Fruit fly (Drosophila melanogaster) whole organism, embryonic: ENCODE results near the gene CG9270.
A peak's percentile ranks its signal among the peaks of the same experiment; 100 is the strongest.

ENCODE experiments used
- Asciz ChIP-seq: fragments of 200-800 bp; sonication (Bioruptor generic); optimal IDR thresholded peaks from 2 replicates; lab custom pipeline; 2017; ENCODE audit warnings: missing biosample characterization, mild to moderate bottlenecking, missing genetic modification characterization, missing genetic modification reagents
- Awh ChIP-seq: fragments of 200-800 bp; sonication (Bioruptor generic); IDR thresholded peaks from 2 replicates; pipeline ENCODE4, ENCODE4 v1.3.6; 2022; ENCODE audit warnings: missing biosample characterization, missing genetic modification characterization
- CG10274 ChIP-seq: fragments of 200-800 bp; sonication (Bioruptor generic); optimal IDR thresholded peaks from 3 replicates; lab custom pipeline; 2017; ENCODE audit warnings: missing biosample characterization, mild to moderate bottlenecking, missing genetic modification characterization
- CG10565 ChIP-seq: fragments of 200-800 bp; sonication (Bioruptor generic); optimal IDR thresholded peaks from 3 replicates; lab custom pipeline; 2016; ENCODE audit warnings: missing biosample characterization, mild to moderate bottlenecking, missing genetic modification characterization
- CG11247 ChIP-seq: fragments of 200-800 bp; sonication (Bioruptor generic); IDR thresholded peaks from 2 replicates; pipeline ENCODE4 v1.3.6; 2022; ENCODE audit warnings: missing biosample characterization, missing genetic modification characterization
- CG12744 ChIP-seq: fragments of 200-800 bp; sonication (Bioruptor generic); optimal IDR thresholded peaks from 2 replicates; lab custom pipeline; 2016; ENCODE audit warnings: missing biosample characterization, missing genetic modification characterization
- CG13894 ChIP-seq: fragments of 200-800 bp; sonication (Bioruptor generic); optimal IDR thresholded peaks from 3 replicates; lab custom pipeline; 2018; ENCODE audit warnings: missing biosample characterization, mild to moderate bottlenecking, missing genetic modification characterization, moderate library complexity
- CG17361 ChIP-seq: fragments of 200-800 bp; sonication (Bioruptor generic); IDR thresholded peaks from 3 replicates; pipeline ENCODE4 v1.3.6; 2022; ENCODE audit warnings: missing biosample characterization, missing genetic modification characterization
- CG17912 ChIP-seq: fragments of 200-800 bp; sonication (Bioruptor generic); optimal IDR thresholded peaks from 2 replicates; lab custom pipeline; 2018; ENCODE audit warnings: missing biosample characterization, mild to moderate bottlenecking, missing genetic modification characterization
- CG6254 ChIP-seq: fragments of 200-800 bp; sonication (Bioruptor generic); optimal IDR thresholded peaks from 3 replicates; lab custom pipeline; 2017; ENCODE audit warnings: mild to moderate bottlenecking, missing biosample characterization, missing genetic modification reagents, missing genetic modification characterization
- CG6813 ChIP-seq: fragments of 200-800 bp; sonication (Bioruptor generic); optimal IDR thresholded peaks from 2 replicates; lab custom pipeline; 2017; ENCODE audit warnings: missing biosample characterization, missing genetic modification characterization, mild to moderate bottlenecking, moderate library complexity, missing genetic modification reagents
- CG7271 ChIP-seq: fragments of 200-800 bp; sonication (Bioruptor generic); optimal IDR thresholded peaks from 2 replicates; lab custom pipeline; 2018; ENCODE audit warnings: missing biosample characterization, mild to moderate bottlenecking, missing genetic modification characterization, moderate library complexity
- CG7357 ChIP-seq: fragments of 200-800 bp; sonication (Bioruptor generic); IDR thresholded peaks from 3 replicates; pipeline ENCODE4 v1.3.6; 2022; ENCODE audit warnings: missing biosample characterization, missing genetic modification characterization
- CoRest ChIP-seq: fragments of 200-800 bp; sonication (Bioruptor generic); optimal IDR thresholded peaks from 3 replicates; lab custom pipeline; 2018; ENCODE audit warnings: missing biosample characterization, mild to moderate bottlenecking, missing genetic modification characterization, moderate library complexity
- Dbx ChIP-seq: fragments of 200-800 bp; sonication (Bioruptor generic); IDR thresholded peaks from 3 replicates; pipeline ENCODE4 v1.3.6; 2022; ENCODE audit warnings: missing biosample characterization, missing genetic modification characterization
- Dek ChIP-seq: fragments of 200-800 bp; sonication (Bioruptor generic); optimal IDR thresholded peaks from 3 replicates; lab custom pipeline; 2019; ENCODE audit warnings: missing biosample characterization, mild to moderate bottlenecking, missing genetic modification characterization, moderate library complexity
- Doc3 ChIP-seq: fragments of 200-800 bp; sonication (Bioruptor generic); IDR thresholded peaks from 3 replicates; pipeline ENCODE4 v1.3.6; 2022; ENCODE audit warnings: missing biosample characterization, missing genetic modification characterization; ENCODE audit not compliant: partially characterized antibody
- Eip74EF ChIP-seq, 2 experiments: fragments of 200-800 bp in 1 of 2; fragments of >200 bp in 1 of 2; sonication (Bioruptor generic) in 1 of 2; optimal IDR thresholded peaks; 2 replicates each; lab custom pipeline; 2017 to 2019; ENCODE audit warnings: missing biosample characterization in 2 of 2, missing genetic modification characterization in 2 of 2, mild to moderate bottlenecking in 1 of 2, moderate library complexity in 1 of 2
- Ets97D ChIP-seq: fragments of 200-800 bp; sonication (Bioruptor generic); optimal IDR thresholded peaks from 3 replicates; lab custom pipeline; 2016; ENCODE audit warnings: missing biosample characterization, missing genetic modification characterization
- H2.0 ChIP-seq: fragments of 200-800 bp; sonication (Bioruptor generic); IDR thresholded peaks from 2 replicates; pipeline ENCODE4 v1.3.6; 2022; ENCODE audit warnings: missing biosample characterization, missing genetic modification characterization
- Hey ChIP-seq: fragments of 200-800 bp; sonication (Bioruptor generic); optimal IDR thresholded peaks from 3 replicates; lab custom pipeline; 2018; ENCODE audit warnings: missing biosample characterization, mild to moderate bottlenecking, missing genetic modification characterization
- Jarid2 ChIP-seq: fragments of 200-800 bp; sonication (Bioruptor generic); optimal IDR thresholded peaks from 3 replicates; lab custom pipeline; 2017; ENCODE audit warnings: mild to moderate bottlenecking, missing biosample characterization, missing genetic modification reagents, missing genetic modification characterization
- Lpt ChIP-seq: fragments of >200 bp; optimal IDR thresholded peaks from 2 replicates; lab custom pipeline; 2018; ENCODE audit warnings: missing biosample characterization, missing genetic modification characterization
- Max ChIP-seq: fragments of 200-800 bp; sonication (Bioruptor generic); optimal IDR thresholded peaks from 2 replicates; lab custom pipeline; 2016; ENCODE audit warnings: missing biosample characterization, mild to moderate bottlenecking, missing genetic modification characterization
- Meics ChIP-seq: fragments of 200-800 bp; sonication (Bioruptor generic); optimal IDR thresholded peaks from 2 replicates; lab custom pipeline; 2017; ENCODE audit warnings: missing biosample characterization, mild to moderate bottlenecking, missing genetic modification characterization
- NC2α ChIP-seq: fragments of 200-800 bp; sonication (Bioruptor generic); optimal IDR thresholded peaks from 2 replicates; lab custom pipeline; 2016; ENCODE audit warnings: missing biosample characterization, missing genetic modification characterization
- ac ChIP-seq: fragments of 200-800 bp; sonication (Bioruptor generic); optimal IDR thresholded peaks from 3 replicates; lab custom pipeline; 2017; ENCODE audit warnings: missing biosample characterization, mild to moderate bottlenecking, missing genetic modification characterization
- al ChIP-seq: fragments of 200-800 bp; sonication (Bioruptor generic); IDR thresholded peaks from 2 replicates; pipeline ENCODE4 v1.3.6; 2022; ENCODE audit warnings: missing biosample characterization, missing genetic modification characterization
- amos ChIP-seq: fragments of 200-800 bp; sonication (Bioruptor generic); IDR thresholded peaks from 2 replicates; pipeline ENCODE4 v1.3.6; 2022; ENCODE audit warnings: missing biosample characterization, missing genetic modification characterization; ENCODE audit not compliant: partially characterized antibody
- cas ChIP-seq: fragments of 200-800 bp; sonication (Bioruptor generic); IDR thresholded peaks from 2 replicates; pipeline ENCODE4 v1.3.6; 2022; ENCODE audit warnings: missing biosample characterization, missing genetic modification characterization
- cg ChIP-seq: fragments of 200-800 bp; sonication (Bioruptor generic); optimal IDR thresholded peaks from 3 replicates; lab custom pipeline; 2019; ENCODE audit warnings: missing biosample characterization, mild to moderate bottlenecking, missing genetic modification characterization, moderate library complexity
- da ChIP-seq: fragments of 200-800 bp; sonication (Bioruptor generic); optimal IDR thresholded peaks from 2 replicates; lab custom pipeline; 2016; ENCODE audit warnings: missing biosample characterization, missing genetic modification characterization
- dimm ChIP-seq: fragments of 200-800 bp; sonication (Bioruptor generic); IDR thresholded peaks from 2 replicates; pipeline ENCODE4 v1.3.6; 2022; ENCODE audit warnings: missing biosample characterization, missing genetic modification characterization
- en ChIP-seq: fragments of 200-800 bp; sonication (Bioruptor generic); optimal IDR thresholded peaks from 2 replicates; lab custom pipeline; 2016; ENCODE audit warnings: missing biosample characterization, missing genetic modification characterization
- fd3F ChIP-seq: fragments of 200-800 bp; sonication (Bioruptor generic); optimal IDR thresholded peaks from 2 replicates; lab custom pipeline; 2018; ENCODE audit warnings: missing biosample characterization, mild to moderate bottlenecking, missing genetic modification characterization, moderate library complexity
- fu2 ChIP-seq: fragments of 200-800 bp; sonication (Bioruptor generic); optimal IDR thresholded peaks from 2 replicates; lab custom pipeline; 2016; ENCODE audit warnings: missing biosample characterization, missing genetic modification characterization
- gcm ChIP-seq: fragments of 200-800 bp; sonication (Bioruptor generic); optimal IDR thresholded peaks from 2 replicates; lab custom pipeline; 2019; ENCODE audit warnings: missing biosample characterization, mild to moderate bottlenecking, missing genetic modification characterization, moderate library complexity
- ham ChIP-seq: fragments of 200-800 bp; sonication (Bioruptor generic); IDR thresholded peaks from 2 replicates; pipeline ENCODE4 v1.3.6; 2022; ENCODE audit warnings: missing biosample characterization, missing genetic modification characterization
- her ChIP-seq: fragments of 200-800 bp; sonication (Bioruptor generic); optimal IDR thresholded peaks from 2 replicates; lab custom pipeline; 2016; ENCODE audit warnings: missing biosample characterization, missing genetic modification characterization
- kay ChIP-seq: fragments of 200-800 bp; sonication (Bioruptor generic); optimal IDR thresholded peaks from 2 replicates; lab custom pipeline; 2016; ENCODE audit warnings: missing biosample characterization, missing genetic modification characterization
- lmd ChIP-seq: fragments of 200-800 bp; sonication (Bioruptor generic); IDR thresholded peaks from 2 replicates; pipeline ENCODE4 v1.3.6; 2022; ENCODE audit warnings: missing biosample characterization, missing genetic modification characterization
- nmo ChIP-seq: fragments of 200-800 bp; sonication (Bioruptor generic); optimal IDR thresholded peaks from 2 replicates; lab custom pipeline; 2018; ENCODE audit warnings: missing biosample characterization, mild to moderate bottlenecking, missing genetic modification characterization, moderate library complexity
- pb ChIP-seq: fragments of 200-800 bp; sonication (Bioruptor generic); optimal IDR thresholded peaks from 3 replicates; lab custom pipeline; 2016; ENCODE audit warnings: missing biosample characterization, missing genetic modification characterization
- pho ChIP-seq: fragments of 200-800 bp; sonication (Bioruptor generic); optimal IDR thresholded peaks from 2 replicates; lab custom pipeline; 2016; ENCODE audit warnings: missing biosample characterization, missing genetic modification characterization
- prd ChIP-seq, 3 experiments: fragments of >200 bp in 2 of 3; fragments of 200-800 bp in 1 of 3; sonication (Bioruptor generic) in 1 of 3; optimal IDR thresholded peaks in 2 of 3; IDR thresholded peaks in 1 of 3; 2 replicates in 2 of 3; 3 replicates in 1 of 3; pipeline versions ENCODE4 v1.3.6 to Lab custom; 2017 to 2022; ENCODE audit warnings: missing biosample characterization in 1 of 3, missing genetic modification characterization in 1 of 3
- sima ChIP-seq: fragments of 200-800 bp; sonication (Bioruptor generic); optimal IDR thresholded peaks from 2 replicates; lab custom pipeline; 2016; ENCODE audit warnings: missing biosample characterization, missing genetic modification characterization
- unpg ChIP-seq: fragments of 200-800 bp; sonication (Bioruptor generic); optimal IDR thresholded peaks from 3 replicates; lab custom pipeline; 2018; ENCODE audit warnings: missing biosample characterization, mild to moderate bottlenecking, missing genetic modification characterization, moderate library complexity
- yki ChIP-seq: fragments of >200 bp; optimal IDR thresholded peaks from 3 replicates; lab custom pipeline; 2018
- z ChIP-seq: fragments of 200-800 bp; sonication (Bioruptor generic); IDR thresholded peaks from 3 replicates; pipeline ENCODE4 v1.3.6; 2022; ENCODE audit warnings: missing biosample characterization, missing genetic modification characterization
- zfh1 ChIP-seq: fragments of 200-800 bp; sonication (Bioruptor generic); IDR thresholded peaks from 3 replicates; pipeline ENCODE4 v1.3.6; 2022; ENCODE audit warnings: missing biosample characterization, missing genetic modification characterization

CG9270 gene

dm6 chr2L:20974037-20974646, 40.2 kb upstream of the CG9270 start (continued):
- TF ChIP-seq CG10274 (no peak), CG7271 (no peak), CG12744 (GFP tag; lab: Kevin White, UChicago) (no peak), fd3F (GFP tag; lab: Kevin White, UChicago) (no peak), nmo (peak; percentile 67), fu2 (no peak), zfh1 (GFP tag; lab: Robert Waterston, UW) (peak; percentile 74), yki (lab: Kevin White, UChicago) (no peak), CoRest (peak; percentile 55), ham (GFP tag; lab: Robert Waterston, UW) (no peak), cg (no peak), gcm (GFP tag; lab: Kevin White, UChicago) (peak; percentile 52), CG11247 (GFP tag; lab: Robert Waterston, UW) (0 out of 2 replicates have a peak, but pooled peaks have one; percentile 26), kay (GFP tag; lab: Kevin White, UChicago) (no peak), amos (GFP tag; lab: Robert Waterston, UW) (no peak), NC2α (no peak), cas (GFP tag; lab: Robert Waterston, UW) (no peak), unpg (GFP tag; lab: Kevin White, UChicago) (peak; percentile 74), dimm (GFP tag; lab: Robert Waterston, UW) (0 out of 2 replicates have a peak, but pooled peaks have one; percentile 24), Meics (GFP tag; lab: Kevin White, UChicago) (no peak), Jarid2 (GFP tag; lab: Kevin White, UChicago) (peak; percentile 22), al (no peak), lmd (GFP tag; lab: Robert Waterston, UW) (peak; percentile 50; the same call in 1 of the 2 replicates), Awh (no peak), CG6254 (GFP tag; lab: Kevin White, UChicago) (peak; percentile 61), Dbx (GFP tag; lab: Robert Waterston, UW) (no peak), Doc3 (GFP tag; lab: Robert Waterston, UW) (no peak), Lpt (GFP tag; lab: Kevin White, UChicago) (no peak), Eip74EF (GFP tag; optimal IDR thresholded peaks at IDR 0.05; lab: Kevin White, UChicago) (peak in 1 of 2 experiments; percentile 45), Ets97D (GFP tag; lab: Kevin White, UChicago) (no peak), Asciz (GFP tag; lab: Kevin White, UChicago) (peak; percentile 53), sima (GFP tag; lab: Kevin White, UChicago) (no peak), H2.0 (no peak), da (no peak), Max (GFP tag; lab: Kevin White, UChicago) (peak; percentile 1), CG13894 (tag; lab: Kevin White, UChicago) (no peak), CG17912 (GFP tag; lab: Kevin White, UChicago) (no peak), pho (no peak), en (GFP tag; lab: Kevin White, UChicago) (peak; percentile 25), CG10565 (GFP tag; lab: Kevin White, UChicago) (no peak), prd (optimal IDR thresholded peaks at IDR 0.05; lab: Kevin White, UChicago) (no peak), prd (GFP tag; IDR thresholded peaks at IDR 0.05; lab: Robert Waterston, UW) (peak; percentile 60; the same call in 1 of the 3 replicates), CG6813 (GFP tag; lab: Kevin White, UChicago) (no peak), Hey (tag; lab: Kevin White, UChicago) (no peak), CG7357 (GFP tag; lab: Robert Waterston, UW) (no peak), Dek (tag; lab: Kevin White, UChicago) (no peak), pb (peak; percentile 43), z (GFP tag; lab: Robert Waterston, UW) (no peak), ac (GFP tag; lab: Kevin White, UChicago) (no peak), her (GFP tag; lab: Kevin White, UChicago) (no peak), CG17361 (GFP tag; lab: Robert Waterston, UW) (peak; percentile 70)
